Worm (Caenorhabditis elegans): ENCODE results near the gene cbs-2.

DNA sequence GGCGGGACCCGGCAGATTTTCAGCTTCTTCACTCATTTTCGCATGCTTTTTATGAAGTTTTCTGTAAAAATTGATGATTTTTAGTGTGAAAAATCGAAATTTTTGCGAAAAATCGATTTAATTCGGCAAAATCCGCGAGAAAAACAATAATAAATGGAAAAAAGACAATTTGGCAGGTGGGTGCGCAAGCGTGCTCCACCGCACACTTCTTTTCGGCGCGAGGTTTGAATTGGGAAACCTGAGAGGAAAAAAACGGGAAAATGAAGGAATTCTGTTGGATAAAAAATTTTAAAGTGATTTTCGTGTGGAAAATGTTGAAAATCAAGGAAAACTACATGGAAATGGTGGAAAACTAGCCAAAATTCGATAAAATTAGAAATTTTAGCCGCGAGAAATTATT is 19.3 kb downstream of the cbs-2 start, which contains the start of gene Y59C2A.2:
- peak; percentile 50 for TF ChIP-seq pha-4 (tag; optimal IDR thresholded peaks at IDR 0.05)
- TF ChIP-seq mdl-1 (tag; optimal IDR thresholded peaks at IDR 0.05), result no peak
- TF ChIP-seq nhr-11 (tag; optimal IDR thresholded peaks at IDR 0.05), result no peak
- no peak for TF ChIP-seq nhr-28 (tag; optimal IDR thresholded peaks at IDR 0.05)
- no peak for TF ChIP-seq ama-1 (optimal IDR thresholded peaks at IDR 0.05)
- no peak for TF ChIP-seq nhr-25 (tag; optimal IDR thresholded peaks at IDR 0.05)
- TF ChIP-seq tbx-2 (tag; optimal IDR thresholded peaks at IDR 0.05), result no peak
- TF ChIP-seq ztf-11 (tag; optimal IDR thresholded peaks at IDR 0.05), result no peak
- TF ChIP-seq nhr-77 (tag; optimal IDR thresholded peaks at IDR 0.05), result no peak
- TF ChIP-seq fkh-10 (GFP tag; optimal IDR thresholded peaks at IDR 0.05), result no peak
- no peak for TF ChIP-seq nhr-43 (tag; optimal IDR thresholded peaks at IDR 0.05; ENCODE audit: poor library complexity, severe bottlenecking)
- TF ChIP-seq fos-1 (tag; optimal IDR thresholded peaks at IDR 0.05), result no peak
- TF ChIP-seq zag-1 (tag; optimal IDR thresholded peaks at IDR 0.05), result no peak

Measured in whole organism, L3 larva.